Worm (Caenorhabditis elegans): ENCODE measurements around the gene R02C2.7.

Gene R02C2.7

ce11 chrV:242518-242917 is at the start of gene R02C2.7:
Gene R02C2.7 (minus strand): TSS chrV:242618.
- TF ChIP-seq dao-5 (tag; optimal IDR thresholded peaks at IDR 0.05) = no peak
- no peak for TF ChIP-seq W03F9.2 (tag; optimal IDR thresholded peaks at IDR 0.05)
- no peak for TF ChIP-seq him-1 (tag; optimal IDR thresholded peaks at IDR 0.05)

ce11 chrV:285298-285697 is 42.9 kb upstream of the R02C2.7 start:
- TF ChIP-seq W03F9.2 (tag; optimal IDR thresholded peaks at IDR 0.05) (no peak), dao-5 (tag; optimal IDR thresholded peaks at IDR 0.05) (no peak), him-1 (tag; optimal IDR thresholded peaks at IDR 0.05) (no peak)

- TF ChIP-seq W03F9.2 (tag; optimal IDR thresholded peaks at IDR 0.05) (no peak), him-1 (tag; optimal IDR thresholded peaks at IDR 0.05) (no peak), dao-5 (tag; optimal IDR thresholded peaks at IDR 0.05) (no peak)
Measured at ce11 chrV:284808-285207, 42.4 kb upstream of the R02C2.7 start.

ce11 chrV:283953-284352 is 41.5 kb upstream of the R02C2.7 start:
- TF ChIP-seq him-1 (tag; optimal IDR thresholded peaks at IDR 0.05) (no peak), W03F9.2 (tag; optimal IDR thresholded peaks at IDR 0.05) (no peak), dao-5 (tag; optimal IDR thresholded peaks at IDR 0.05) (no peak)

- TF ChIP-seq W03F9.2 (tag; optimal IDR thresholded peaks at IDR 0.05) (no peak), dao-5 (tag; optimal IDR thresholded peaks at IDR 0.05) (no peak), him-1 (tag; optimal IDR thresholded peaks at IDR 0.05) (no peak)
Measured at ce11 chrV:281616-282015, 39.2 kb upstream of the R02C2.7 start, which contains the start of gene npr-5. Gene npr-5 (minus strand): TSS chrV:281716.

- no peak for TF ChIP-seq him-1 (tag; optimal IDR thresholded peaks at IDR 0.05)
- TF ChIP-seq W03F9.2 (tag; optimal IDR thresholded peaks at IDR 0.05) = no peak
- TF ChIP-seq dao-5 (tag; optimal IDR thresholded peaks at IDR 0.05) = no peak
Measured at ce11 chrV:281111-281510, 38.7 kb upstream of the R02C2.7 start.

ce11 chrV:272837-273236 is 30.4 kb upstream of the R02C2.7 start, which contains the start of gene nlp-70:
Gene nlp-70 (minus strand): TSS chrV:272937.
- no peak for TF ChIP-seq dao-5 (tag; optimal IDR thresholded peaks at IDR 0.05)
- no peak for TF ChIP-seq him-1 (tag; optimal IDR thresholded peaks at IDR 0.05)
- no peak for TF ChIP-seq W03F9.2 (tag; optimal IDR thresholded peaks at IDR 0.05)

ce11 chrV:268007-268406 is 25.6 kb upstream of the R02C2.7 start, which contains the start of gene lgc-26:
Gene lgc-26 (plus strand): TSS chrV:268307.
- TF ChIP-seq dao-5 (tag; optimal IDR thresholded peaks at IDR 0.05) = no peak
- TF ChIP-seq him-1 (tag; optimal IDR thresholded peaks at IDR 0.05) = no peak
- no peak for TF ChIP-seq W03F9.2 (tag; optimal IDR thresholded peaks at IDR 0.05)

ce11 chrV:265062-265963 is 22.9 kb upstream of the R02C2.7 start:
- TF ChIP-seq him-1 (tag; optimal IDR thresholded peaks at IDR 0.05) = peak; percentile 53

ce11 chrV:260334-260733 is 17.9 kb upstream of the R02C2.7 start:
- no peak for TF ChIP-seq him-1 (tag; optimal IDR thresholded peaks at IDR 0.05)
- no peak for TF ChIP-seq dao-5 (tag; optimal IDR thresholded peaks at IDR 0.05)
- no peak for TF ChIP-seq W03F9.2 (tag; optimal IDR thresholded peaks at IDR 0.05)

- TF ChIP-seq him-1 (tag; optimal IDR thresholded peaks at IDR 0.05) (no peak), dao-5 (tag; optimal IDR thresholded peaks at IDR 0.05) (no peak), W03F9.2 (tag; optimal IDR thresholded peaks at IDR 0.05) (no peak)
Measured at ce11 chrV:258730-259129, 16.3 kb upstream of the R02C2.7 start, which contains the start of gene nhr-204. Gene nhr-204 (minus strand): TSS chrV:258830.

ce11 chrV:254591-254990 is 12.2 kb upstream of the R02C2.7 start, which contains the start of gene str-121:
Gene str-121 (minus strand): TSS chrV:254691.
- TF ChIP-seq dao-5 (tag; optimal IDR thresholded peaks at IDR 0.05) (no peak), him-1 (tag; optimal IDR thresholded peaks at IDR 0.05) (no peak), W03F9.2 (tag; optimal IDR thresholded peaks at IDR 0.05) (no peak)

- no peak for TF ChIP-seq him-1 (tag; optimal IDR thresholded peaks at IDR 0.05)
- TF ChIP-seq W03F9.2 (tag; optimal IDR thresholded peaks at IDR 0.05) = no peak
- TF ChIP-seq dao-5 (tag; optimal IDR thresholded peaks at IDR 0.05) = no peak
Measured at ce11 chrV:251652-252051, 9.2 kb upstream of the R02C2.7 start, which contains the start of gene oac-39. Gene oac-39 (minus strand): TSS chrV:251752.

- TF ChIP-seq dao-5 (tag; optimal IDR thresholded peaks at IDR 0.05) (no peak), W03F9.2 (tag; optimal IDR thresholded peaks at IDR 0.05) (no peak), him-1 (tag; optimal IDR thresholded peaks at IDR 0.05) (no peak)
Measured at ce11 chrV:248636-249035, 6.2 kb upstream of the R02C2.7 start.
